Fruit fly (Drosophila melanogaster) whole organism, embryonic: ENCODE measurements around the gene ds.

ENCODE experiments used
- ATbp ChIP-seq: fragments of 200-800 bp; sonication (Bioruptor generic); optimal IDR thresholded peaks from 2 replicates; lab custom pipeline; 2017; ENCODE audit warnings: missing biosample characterization, mild to moderate bottlenecking, missing genetic modification characterization, missing genetic modification reagents
- Atf-2 ChIP-seq: fragments of 200-800 bp; sonication (Bioruptor generic); optimal IDR thresholded peaks from 2 replicates; lab custom pipeline; 2016; ENCODE audit warnings: missing biosample characterization, missing genetic modification characterization
- CG10366 ChIP-seq: fragments of 200-800 bp; sonication (Bioruptor generic); IDR thresholded peaks from 2 replicates; pipeline ENCODE4 v1.3.6; 2022; ENCODE audit warnings: missing biosample characterization, missing genetic modification characterization
- CG11560 ChIP-seq: fragments of 200-800 bp; sonication (Bioruptor generic); IDR thresholded peaks from 3 replicates; pipeline ENCODE4 v1.3.6; 2022; ENCODE audit warnings: missing biosample characterization, missing genetic modification characterization
- CG12071 ChIP-seq: fragments of 200-800 bp; sonication (Bioruptor generic); optimal IDR thresholded peaks from 3 replicates; lab custom pipeline; 2018; ENCODE audit warnings: missing biosample characterization, mild to moderate bottlenecking, missing genetic modification characterization
- CG12219 ChIP-seq: fragments of 200-800 bp; sonication (Bioruptor generic); optimal IDR thresholded peaks from 3 replicates; lab custom pipeline; 2018; ENCODE audit warnings: missing biosample characterization, mild to moderate bottlenecking, missing genetic modification characterization
- CG12769 ChIP-seq: fragments of 200-800 bp; sonication (Bioruptor generic); optimal IDR thresholded peaks from 2 replicates; lab custom pipeline; 2019; ENCODE audit warnings: missing biosample characterization, mild to moderate bottlenecking, missing genetic modification characterization, moderate library complexity
- CG12942 ChIP-seq: fragments of 200-800 bp; sonication (Bioruptor generic); optimal IDR thresholded peaks from 3 replicates; lab custom pipeline; 2016; ENCODE audit warnings: missing biosample characterization, missing genetic modification characterization
- CG13287 ChIP-seq: fragments of 200-800 bp; sonication (Bioruptor generic); IDR thresholded peaks from 2 replicates; pipeline ENCODE4 v1.3.6; 2022; ENCODE audit warnings: missing biosample characterization, missing genetic modification characterization; ENCODE audit not compliant: partially characterized antibody
- CG14710 ChIP-seq: fragments of 200-800 bp; sonication (Bioruptor generic); optimal IDR thresholded peaks from 3 replicates; lab custom pipeline; 2019; ENCODE audit warnings: missing biosample characterization, mild to moderate bottlenecking, missing genetic modification characterization, moderate library complexity
- CG15073 ChIP-seq: fragments of 200-800 bp; sonication (Bioruptor generic); optimal IDR thresholded peaks from 2 replicates; lab custom pipeline; 2016; ENCODE audit warnings: missing biosample characterization, missing genetic modification characterization
- CG15269 ChIP-seq: fragments of 200-800 bp; sonication (Bioruptor generic); optimal IDR thresholded peaks from 2 replicates; lab custom pipeline; 2018; ENCODE audit warnings: missing biosample characterization, mild to moderate bottlenecking, missing genetic modification characterization, moderate library complexity
- CG15601 ChIP-seq: fragments of 200-800 bp; sonication (Bioruptor generic); optimal IDR thresholded peaks from 3 replicates; lab custom pipeline; 2019; ENCODE audit warnings: missing biosample characterization, mild to moderate bottlenecking, missing genetic modification characterization, moderate library complexity
- CG18599 ChIP-seq: fragments of 200-800 bp; sonication (Bioruptor generic); optimal IDR thresholded peaks from 3 replicates; lab custom pipeline; 2017; ENCODE audit warnings: missing biosample characterization, missing genetic modification characterization, mild to moderate bottlenecking, moderate library complexity, missing genetic modification reagents
- CG30020 ChIP-seq: fragments of 200-800 bp; optimal IDR thresholded peaks from 2 replicates; lab custom pipeline; 2019; ENCODE audit warnings: missing biosample characterization, mild to moderate bottlenecking, missing genetic modification characterization, moderate library complexity
- CG32532 ChIP-seq: fragments of 200-800 bp; sonication (Bioruptor generic); IDR thresholded peaks from 2 replicates; pipeline ENCODE4 v1.3.6; 2022; ENCODE audit warnings: missing biosample characterization, missing genetic modification characterization
- CG32772 ChIP-seq: fragments of 200-800 bp; sonication (Bioruptor generic); IDR thresholded peaks from 2 replicates; pipeline ENCODE4 v1.3.6; 2022; ENCODE audit warnings: missing biosample characterization, missing genetic modification characterization
- CG4820 ChIP-seq: fragments of 200-800 bp; sonication (Bioruptor generic); optimal IDR thresholded peaks from 3 replicates; lab custom pipeline; 2016; ENCODE audit warnings: missing biosample characterization, missing genetic modification characterization
- CG5180 ChIP-seq: fragments of 200-800 bp; sonication (Bioruptor generic); optimal IDR thresholded peaks from 3 replicates; lab custom pipeline; 2017; ENCODE audit warnings: missing biosample characterization, missing genetic modification characterization, mild to moderate bottlenecking, moderate library complexity, missing genetic modification reagents
- CG5953 ChIP-seq: fragments of 200-800 bp; sonication (Bioruptor generic); IDR thresholded peaks from 2 replicates; pipeline ENCODE4 v1.3.6; 2022; ENCODE audit warnings: missing biosample characterization, missing genetic modification characterization
- CG6813 ChIP-seq: fragments of 200-800 bp; sonication (Bioruptor generic); optimal IDR thresholded peaks from 2 replicates; lab custom pipeline; 2017; ENCODE audit warnings: missing biosample characterization, missing genetic modification characterization, mild to moderate bottlenecking, moderate library complexity, missing genetic modification reagents
- CG9876 ChIP-seq: fragments of 200-800 bp; sonication (Bioruptor generic); optimal IDR thresholded peaks from 2 replicates; lab custom pipeline; 2016; ENCODE audit warnings: missing biosample characterization, missing genetic modification characterization
- Dek ChIP-seq: fragments of 200-800 bp; sonication (Bioruptor generic); optimal IDR thresholded peaks from 3 replicates; lab custom pipeline; 2019; ENCODE audit warnings: missing biosample characterization, mild to moderate bottlenecking, missing genetic modification characterization, moderate library complexity
- Doc2 ChIP-seq: fragments of 200-800 bp; sonication (Bioruptor generic); IDR thresholded peaks from 2 replicates; pipeline ENCODE4 v1.3.6; 2022; ENCODE audit warnings: missing biosample characterization, missing genetic modification characterization
- Doc3 ChIP-seq: fragments of 200-800 bp; sonication (Bioruptor generic); IDR thresholded peaks from 3 replicates; pipeline ENCODE4 v1.3.6; 2022; ENCODE audit warnings: missing biosample characterization, missing genetic modification characterization; ENCODE audit not compliant: partially characterized antibody
- E2f1 ChIP-seq: fragments of 200-800 bp; sonication (Bioruptor generic); IDR thresholded peaks from 2 replicates; pipeline ENCODE4 v1.3.6; 2022; ENCODE audit warnings: missing biosample characterization, missing genetic modification characterization
- Lpt ChIP-seq: fragments of >200 bp; optimal IDR thresholded peaks from 2 replicates; lab custom pipeline; 2018; ENCODE audit warnings: missing biosample characterization, missing genetic modification characterization
- Ravus ChIP-seq: fragments of 200-800 bp; sonication (Bioruptor generic); IDR thresholded peaks from 2 replicates; pipeline ENCODE4 v1.3.6; 2022; ENCODE audit warnings: missing biosample characterization, missing genetic modification characterization
- Six4 ChIP-seq: fragments of 200-800 bp; sonication (Bioruptor generic); optimal IDR thresholded peaks from 2 replicates; lab custom pipeline; 2016; ENCODE audit warnings: missing biosample characterization, missing genetic modification characterization
- Tbp ChIP-seq: fragments of >200 bp; optimal IDR thresholded peaks from 2 replicates; lab custom pipeline; 2018; ENCODE audit warnings: missing biosample characterization, missing genetic modification characterization
- ab ChIP-seq: fragments of 200-800 bp; sonication (Bioruptor generic); optimal IDR thresholded peaks from 2 replicates; lab custom pipeline; 2016; ENCODE audit warnings: missing biosample characterization, missing genetic modification characterization
- az2 ChIP-seq: fragments of 200-800 bp; sonication (Bioruptor generic); optimal IDR thresholded peaks from 3 replicates; lab custom pipeline; 2016; ENCODE audit warnings: missing biosample characterization, missing genetic modification characterization
- ci ChIP-seq: fragments of 200-800 bp; sonication (Bioruptor generic); IDR thresholded peaks from 3 replicates; pipeline ENCODE4 v1.3.6; 2022; ENCODE audit warnings: missing biosample characterization, missing genetic modification characterization
- dati ChIP-seq: fragments of 200-800 bp; sonication (Bioruptor generic); IDR thresholded peaks from 2 replicates; pipeline ENCODE4 v1.3.6; 2022; ENCODE audit warnings: missing biosample characterization, missing genetic modification characterization
- dmrt11E ChIP-seq: fragments of 200-800 bp; sonication (Bioruptor generic); optimal IDR thresholded peaks from 3 replicates; lab custom pipeline; 2018; ENCODE audit warnings: missing biosample characterization, mild to moderate bottlenecking, missing genetic modification characterization, moderate library complexity
- gem ChIP-seq: fragments of 200-800 bp; sonication (Bioruptor generic); optimal IDR thresholded peaks from 2 replicates; lab custom pipeline; 2019; ENCODE audit warnings: missing biosample characterization, mild to moderate bottlenecking, missing genetic modification characterization, moderate library complexity
- grn ChIP-seq: fragments of 200-800 bp; sonication (Bioruptor generic); optimal IDR thresholded peaks from 3 replicates; lab custom pipeline; 2017; ENCODE audit warnings: missing biosample characterization, missing genetic modification characterization
- hth ChIP-seq: fragments of >200 bp; optimal IDR thresholded peaks from 2 replicates; lab custom pipeline; 2017; ENCODE audit warnings: inconsistent platforms
- lab ChIP-seq: fragments of 200-800 bp; sonication (Bioruptor generic); optimal IDR thresholded peaks from 3 replicates; lab custom pipeline; 2017; ENCODE audit warnings: missing biosample characterization, missing genetic modification characterization, mild to moderate bottlenecking, moderate library complexity, missing genetic modification reagents
- lilli ChIP-seq: fragments of 200-800 bp; sonication (Bioruptor generic); optimal IDR thresholded peaks from 3 replicates; lab custom pipeline; 2016; ENCODE audit warnings: missing biosample characterization, missing genetic modification characterization
- nau ChIP-seq: fragments of 200-800 bp; sonication (Bioruptor generic); optimal IDR thresholded peaks from 3 replicates; lab custom pipeline; 2017; ENCODE audit warnings: missing biosample characterization, mild to moderate bottlenecking, missing genetic modification characterization, missing genetic modification reagents
- nmo ChIP-seq: fragments of 200-800 bp; sonication (Bioruptor generic); optimal IDR thresholded peaks from 2 replicates; lab custom pipeline; 2018; ENCODE audit warnings: missing biosample characterization, mild to moderate bottlenecking, missing genetic modification characterization, moderate library complexity
- p53 ChIP-seq: fragments of 200-800 bp; sonication (Bioruptor generic); optimal IDR thresholded peaks from 2 replicates; lab custom pipeline; 2016; ENCODE audit warnings: missing biosample characterization, missing genetic modification characterization
- prd ChIP-seq, 3 experiments: fragments of >200 bp in 2 of 3; fragments of 200-800 bp in 1 of 3; sonication (Bioruptor generic) in 1 of 3; optimal IDR thresholded peaks in 2 of 3; IDR thresholded peaks in 1 of 3; 2 replicates in 2 of 3; 3 replicates in 1 of 3; pipeline versions ENCODE4 v1.3.6 to Lab custom; 2017 to 2022; ENCODE audit warnings: missing biosample characterization in 1 of 3, missing genetic modification characterization in 1 of 3
- pum ChIP-seq: fragments of 200-800 bp; sonication (Bioruptor generic); optimal IDR thresholded peaks from 2 replicates; lab custom pipeline; 2016; ENCODE audit warnings: missing biosample characterization, missing genetic modification characterization
- repo ChIP-seq: fragments of 200-800 bp; sonication (Bioruptor generic); optimal IDR thresholded peaks from 2 replicates; lab custom pipeline; 2016; ENCODE audit warnings: missing biosample characterization, missing genetic modification characterization
- ro ChIP-seq: fragments of 200-800 bp; sonication (Bioruptor generic); IDR thresholded peaks from 2 replicates; pipeline ENCODE4 v1.3.6; 2022; ENCODE audit warnings: missing biosample characterization, missing genetic modification characterization
- row ChIP-seq: fragments of 200-800 bp; sonication (Bioruptor generic); IDR thresholded peaks from 3 replicates; pipeline ENCODE4 v1.3.6; 2022; ENCODE audit warnings: missing biosample characterization, missing genetic modification characterization
- slbo ChIP-seq: fragments of 200-800 bp; sonication (Bioruptor generic); IDR thresholded peaks from 2 replicates; pipeline ENCODE4 v1.3.6; 2022; ENCODE audit warnings: missing biosample characterization, missing genetic modification characterization
- trem ChIP-seq: fragments of 200-800 bp; optimal IDR thresholded peaks from 3 replicates; lab custom pipeline; 2019; ENCODE audit warnings: missing biosample characterization, mild to moderate bottlenecking, missing genetic modification characterization, moderate library complexity
- trh ChIP-seq: fragments of 200-800 bp; sonication (Bioruptor generic); optimal IDR thresholded peaks from 2 replicates; lab custom pipeline; 2016; ENCODE audit warnings: missing biosample characterization, missing genetic modification characterization

Gene ds

dm6 chr2L:745785-746184, 31.0 kb upstream of the ds start:
- TF ChIP-seq CG30020 (tag; lab: Kevin White, UChicago) (no peak), CG13287 (GFP tag; lab: Robert Waterston, UW) (0 out of 2 replicates have a peak, but pooled peaks have one; percentile 13), Doc3 (GFP tag; lab: Robert Waterston, UW) (no peak), row (GFP tag; lab: Robert Waterston, UW) (peak; percentile 20; the same call in 1 of the 3 replicates), CG12769 (tag; lab: Kevin White, UChicago) (no peak), dmrt11E (no peak), E2f1 (GFP tag; lab: Robert Waterston, UW) (no peak), hth (lab: Kevin White, UChicago) (no peak), CG12219 (peak; percentile 21), CG5953 (GFP tag; lab: Robert Waterston, UW) (no peak), CG15601 (peak; percentile 100), CG11560 (no peak), CG15269 (tag; lab: Kevin White, UChicago) (no peak), ci (GFP tag; lab: Robert Waterston, UW) (peak; percentile 68; the same call in 2 of the 3 replicates), nmo (no peak), CG15073 (GFP tag; lab: Kevin White, UChicago) (no peak), CG5180 (GFP tag; lab: Kevin White, UChicago) (peak; percentile 2), CG6813 (GFP tag; lab: Kevin White, UChicago) (peak; percentile 14), Dek (tag; lab: Kevin White, UChicago) (no peak), Ravus (no peak), CG14710 (tag; lab: Kevin White, UChicago) (no peak), nau (GFP tag; lab: Kevin White, UChicago) (no peak), lilli (GFP tag; lab: Kevin White, UChicago) (peak; percentile 9), CG32772 (GFP tag; lab: Robert Waterston, UW) (no peak), CG18599 (GFP tag; lab: Kevin White, UChicago) (peak; percentile 22), pum (GFP tag; lab: Kevin White, UChicago) (no peak), prd (optimal IDR thresholded peaks at IDR 0.05; lab: Kevin White, UChicago) (no peak), prd (GFP tag; IDR thresholded peaks at IDR 0.05; lab: Robert Waterston, UW) (0 out of 3 replicates have a peak, but pooled peaks have one; percentile 22), lab (GFP tag; lab: Kevin White, UChicago) (peak; percentile 40), grn (GFP tag; lab: Kevin White, UChicago) (no peak), gem (peak; percentile 31), CG12071 (GFP tag; lab: Kevin White, UChicago) (peak; percentile 35), ATbp (GFP tag; lab: Kevin White, UChicago) (peak; percentile 5), CG32532 (peak; percentile 30; the same call in 1 of the 2 replicates), Doc2 (GFP tag; lab: Robert Waterston, UW) (no peak), Six4 (GFP tag; lab: Kevin White, UChicago) (no peak), CG12942 (GFP tag; lab: Kevin White, UChicago) (no peak), slbo (GFP tag; lab: Robert Waterston, UW) (0 out of 2 replicates have a peak, but pooled peaks have one; percentile 15), ro (GFP tag; lab: Robert Waterston, UW) (no peak), CG9876 (GFP tag; lab: Kevin White, UChicago) (no peak), p53 (no peak), trh (GFP tag; lab: Kevin White, UChicago) (no peak), Tbp (GFP tag; lab: Kevin White, UChicago) (no peak), CG4820 (no peak), Atf-2 (GFP tag; lab: Kevin White, UChicago) (no peak), repo (GFP tag; lab: Kevin White, UChicago) (no peak), trem (tag; lab: Kevin White, UChicago) (no peak), ab (GFP tag; lab: Kevin White, UChicago) (no peak), Lpt (GFP tag; lab: Kevin White, UChicago) (no peak), az2 (peak; percentile 24), dati (GFP tag; lab: Robert Waterston, UW) (no peak), CG10366 (GFP tag; lab: Robert Waterston, UW) (peak; percentile 40)
